Worm (Caenorhabditis elegans) whole organism, L2 larva: ENCODE results near the gene K07E1.1.

Source experiments
- ceh-82 ChIP-seq: fragments of 150-350 bp; optimal IDR thresholded peaks from 2 replicates; lab custom pipeline; 2014; ENCODE audit warnings: missing biosample characterization, missing genetic modification characterization
- mab-5 ChIP-seq: fragments of 150-350 bp; optimal IDR thresholded peaks from 2 replicates; lab custom pipeline; 2014; ENCODE audit warnings: missing biosample characterization, missing genetic modification characterization
- nhr-21 ChIP-seq: fragments of 150-350 bp; optimal IDR thresholded peaks from 2 replicates; lab custom pipeline; 2014; ENCODE audit warnings: missing biosample characterization, missing genetic modification characterization
- ztf-11 ChIP-seq: sonication (generic microtip); optimal IDR thresholded peaks from 2 replicates; lab custom pipeline; 2017; ENCODE audit warnings: missing biosample characterization, missing genetic modification characterization

ce11 chrII:4577391-4577790, 26.5 kb downstream of the K07E1.1 start:
- TF ChIP-seq ztf-11 (no peak), mab-5 (no peak), ceh-82 (tag; lab: Kevin White, UChicago) (no peak), nhr-21 (no peak)
